Fruit fly (Drosophila melanogaster) S2 (cell line): Measurements from ENCODE around the gene CG6324.

Experiments used
- CG8478 ChIP-seq: fragments of >200 bp; optimal IDR thresholded peaks from 2 replicates; lab custom pipeline; 2018
- CTCF ChIP-seq, 2 experiments: fragments of >200 bp; optimal IDR thresholded peaks; 2 replicates each; lab custom pipeline; 2018

dm6 chrX:15467402-15467941 lies 8.4 kb upstream of the CG6324 start, which contains the start of the genes CG15642 and CG15641:
- TF ChIP-seq CTCF (optimal IDR thresholded peaks at IDR 0.05; lab: Kevin White, UChicago) = no peak
- no peak for TF ChIP-seq CG8478 (lab: Kevin White, UChicago)
